Worm (Caenorhabditis elegans) whole organism, L2 larva: ENCODE results near the gene K09C8.9.

Experiments
- Y55F3AM.14 ChIP-seq: fragments of 200-800 bp; sonication (Bioruptor generic); optimal IDR thresholded peaks from 2 replicates; lab custom pipeline; 2018; ENCODE audit warnings: mild to moderate bottlenecking, missing genetic modification characterization, missing compliant biosample characterization
- ama-1 ChIP-seq: fragments of 150-350 bp; optimal IDR thresholded peaks from 2 replicates; lab custom pipeline; 2018; ENCODE audit warnings: inconsistent platforms
- egl-27 ChIP-seq: sonication (generic microtip); optimal IDR thresholded peaks from 3 replicates; lab custom pipeline; 2017; ENCODE audit warnings: missing biosample characterization, missing genetic modification reagents, missing genetic modification characterization
- lin-13 ChIP-seq: fragments of 150-350 bp; optimal IDR thresholded peaks from 2 replicates; lab custom pipeline; 2014; ENCODE audit warnings: missing biosample characterization, missing genetic modification reagents, missing genetic modification characterization
- nhr-23 ChIP-seq: fragments of 150-350 bp; optimal IDR thresholded peaks from 2 replicates; lab custom pipeline; 2014; ENCODE audit warnings: missing biosample characterization, missing genetic modification reagents, missing genetic modification characterization
- nhr-6 ChIP-seq: fragments of 150-350 bp; optimal IDR thresholded peaks from 2 replicates; lab custom pipeline; 2014; ENCODE audit warnings: missing biosample characterization, missing genetic modification characterization
- unc-62 ChIP-seq: fragments of 150-350 bp; optimal IDR thresholded peaks from 2 replicates; lab custom pipeline; 2014; ENCODE audit warnings: missing biosample characterization, missing genetic modification reagents, missing genetic modification characterization
- zag-1 ChIP-seq: fragments of 150-350 bp; optimal IDR thresholded peaks from 2 replicates; lab custom pipeline; 2014; ENCODE audit warnings: missing biosample characterization, missing genetic modification characterization

ce11 chrX:10990855-10991176 is 23.2 kb upstream of the K09C8.9 start:
- TF ChIP-seq unc-62 (GFP tag; lab: Kevin White, UChicago) (no peak), nhr-6 (tag; lab: Kevin White, UChicago) (no peak), ama-1 (lab: Kevin White, UChicago) (no peak), lin-13 (GFP tag; lab: Kevin White, UChicago) (no peak), zag-1 (tag; lab: Kevin White, UChicago) (no peak), egl-27 (no peak), Y55F3AM.14 (GFP tag; lab: Kevin White, UChicago) (no peak), nhr-23 (tag; lab: Kevin White, UChicago) (no peak)
